Fruit fly (Drosophila melanogaster) whole organism, adult: ENCODE measurements around the gene CG6418.

Experiments used
- CG33017 ChIP-seq: fragments of 200-800 bp; sonication (Bioruptor generic); optimal IDR thresholded peaks from 2 replicates; lab custom pipeline; 2018; ENCODE audit warnings: missing biosample characterization, mild to moderate bottlenecking, missing genetic modification characterization, moderate library complexity
- CG7101 ChIP-seq: fragments of 200-800 bp; sonication (Bioruptor generic); optimal IDR thresholded peaks from 2 replicates; lab custom pipeline; 2018; ENCODE audit warnings: missing biosample characterization, mild to moderate bottlenecking, missing genetic modification characterization, moderate library complexity

- TF ChIP-seq CG7101 (tag; lab: Kevin White, UChicago) (no peak), CG33017 (no peak)
Observed at dm6 chr3L:10917263-10917662, 38.4 kb upstream of the CG6418 start.
